Worm (Caenorhabditis elegans) whole organism, L1 larva: Measurements from ENCODE around the gene hlh-25.

ENCODE experiments used
- C04F5.9 ChIP-seq: sonication (generic microtip); optimal IDR thresholded peaks from 2 replicates; lab custom pipeline; 2016; ENCODE audit warnings: missing genetic modification characterization, missing compliant biosample characterization
- C16A3.4 ChIP-seq: fragments of 150-350 bp; optimal IDR thresholded peaks from 2 replicates; lab custom pipeline; 2014; ENCODE audit warnings: missing biosample characterization, missing genetic modification characterization
- C34B4.2 ChIP-seq: sonication (generic microtip); optimal IDR thresholded peaks from 2 replicates; lab custom pipeline; 2017; ENCODE audit warnings: mild to moderate bottlenecking, missing genetic modification characterization, missing compliant biosample characterization
- F16B12.6 ChIP-seq: fragments of 150-350 bp; optimal IDR thresholded peaks from 2 replicates; lab custom pipeline; 2014; ENCODE audit warnings: missing biosample characterization, missing genetic modification characterization
- Y116A8C.19 ChIP-seq: sonication (generic microtip); optimal IDR thresholded peaks from 2 replicates; lab custom pipeline; 2016; ENCODE audit warnings: missing compliant biosample characterization, missing genetic modification characterization, borderline replicate concordance
- blmp-1 ChIP-seq: fragments of 150-350 bp; optimal IDR thresholded peaks from 2 replicates; lab custom pipeline; 2014; ENCODE audit warnings: missing biosample characterization, missing genetic modification characterization
- ceh-8 ChIP-seq: fragments of 200-800 bp; sonication (Bioruptor generic); optimal IDR thresholded peaks from 2 replicates; lab custom pipeline; 2018; ENCODE audit warnings: mild to moderate bottlenecking, missing genetic modification characterization, moderate library complexity, missing compliant biosample characterization
- ceh-88 ChIP-seq: fragments of 200-800 bp; sonication (Bioruptor generic); IDR thresholded peaks from 2 replicates; pipeline ENCODE4 v1.3.6; 2022; ENCODE audit warnings: missing genetic modification characterization, missing compliant biosample characterization
- ceh-90 ChIP-seq: sonication (generic microtip); optimal IDR thresholded peaks from 2 replicates; lab custom pipeline; 2016; ENCODE audit warnings: missing genetic modification characterization, missing compliant biosample characterization
- ces-1 ChIP-seq: fragments of 150-350 bp; optimal IDR thresholded peaks from 2 replicates; lab custom pipeline; 2014; ENCODE audit warnings: missing biosample characterization, missing genetic modification reagents, missing genetic modification characterization
- dsc-1 ChIP-seq: sonication (generic microtip); optimal IDR thresholded peaks from 2 replicates; lab custom pipeline; 2016; ENCODE audit warnings: mild to moderate bottlenecking, missing genetic modification characterization, missing compliant biosample characterization
- efl-3 ChIP-seq: fragments of 200-800 bp; sonication (Bioruptor generic); optimal IDR thresholded peaks from 2 replicates; lab custom pipeline; 2018; ENCODE audit warnings: mild to moderate bottlenecking, missing genetic modification characterization, missing compliant biosample characterization
- elt-2 ChIP-seq: sonication (generic microtip); optimal IDR thresholded peaks from 2 replicates; lab custom pipeline; 2016; ENCODE audit warnings: missing genetic modification characterization, mild to moderate bottlenecking, inconsistent platforms, missing compliant biosample characterization, missing genetic modification reagents
- elt-3 ChIP-seq, 6 experiments: fragments of 150-350 bp in 1 of 6; sonication (generic microtip); optimal IDR thresholded peaks; 2 replicates each; lab custom pipeline; 2017 to 2018; ENCODE audit warnings: missing biosample characterization in 6 of 6, missing genetic modification characterization in 6 of 6, inconsistent platforms in 1 of 6
- fkh-10 ChIP-seq: sonication (generic microtip); optimal IDR thresholded peaks from 2 replicates; lab custom pipeline; 2017; ENCODE audit warnings: missing biosample characterization, missing genetic modification reagents, missing genetic modification characterization
- grh-1 ChIP-seq: fragments of 200-800 bp; sonication (Bioruptor generic); IDR thresholded peaks from 2 replicates; pipeline ENCODE4 v1.3.6; 2022; ENCODE audit warnings: missing genetic modification reagents, missing genetic modification characterization, missing compliant biosample characterization
- hlh-4 ChIP-seq: sonication (generic microtip); optimal IDR thresholded peaks from 2 replicates; lab custom pipeline; 2016; ENCODE audit warnings: mild to moderate bottlenecking, missing genetic modification characterization, missing compliant biosample characterization
- irx-1 ChIP-seq: sonication (generic microtip); optimal IDR thresholded peaks from 2 replicates; lab custom pipeline; 2016; ENCODE audit warnings: missing genetic modification characterization, missing compliant biosample characterization
- jun-1 ChIP-seq: fragments of 150-350 bp; optimal IDR thresholded peaks from 2 replicates; lab custom pipeline; 2014; ENCODE audit warnings: missing biosample characterization, missing genetic modification reagents, missing genetic modification characterization
- lin-14 ChIP-seq: fragments of 200-800 bp; sonication (Bioruptor generic); optimal IDR thresholded peaks from 2 replicates; lab custom pipeline; 2018; ENCODE audit warnings: mild to moderate bottlenecking, missing genetic modification characterization, moderate library complexity, missing compliant biosample characterization
- lin-15B ChIP-seq: fragments of 150-350 bp; sonication (generic microtip); optimal IDR thresholded peaks from 3 replicates; lab custom pipeline; 2014; ENCODE audit warnings: missing biosample characterization, missing genetic modification characterization
- lin-35 ChIP-seq, 2 experiments: fragments of 150-350 bp; optimal IDR thresholded peaks; 2 replicates each; lab custom pipeline; 2014; ENCODE audit warnings: missing biosample characterization in 2 of 2, missing genetic modification characterization in 2 of 2, missing genetic modification reagents in 2 of 2
- lin-39 ChIP-seq: fragments of 150-350 bp; optimal IDR thresholded peaks from 2 replicates; lab custom pipeline; 2014; ENCODE audit warnings: missing biosample characterization, missing genetic modification reagents, missing genetic modification characterization
- mab-9 ChIP-seq: fragments of 200-800 bp; sonication (Bioruptor generic); IDR thresholded peaks from 2 replicates; pipeline ENCODE4 v1.3.6; 2022; ENCODE audit warnings: missing genetic modification reagents, missing genetic modification characterization, missing compliant biosample characterization
- mef-2 ChIP-seq: fragments of 150-350 bp; optimal IDR thresholded peaks from 2 replicates; lab custom pipeline; 2014; ENCODE audit warnings: missing biosample characterization, missing genetic modification characterization
- nhr-20 ChIP-seq: sonication (generic microtip); optimal IDR thresholded peaks from 2 replicates; lab custom pipeline; 2016; ENCODE audit warnings: mild to moderate bottlenecking, missing genetic modification characterization, missing compliant biosample characterization
- nhr-71 ChIP-seq: sonication (generic microtip); optimal IDR thresholded peaks from 2 replicates; lab custom pipeline; 2016; ENCODE audit warnings: mild to moderate bottlenecking, missing genetic modification characterization, moderate library complexity, missing compliant biosample characterization
- nhr-76 ChIP-seq: sonication (generic microtip); optimal IDR thresholded peaks from 2 replicates; lab custom pipeline; 2017; ENCODE audit warnings: missing biosample characterization, missing genetic modification characterization
- nhr-84 ChIP-seq: sonication (generic microtip); optimal IDR thresholded peaks from 2 replicates; lab custom pipeline; 2017; ENCODE audit warnings: missing biosample characterization, missing genetic modification characterization
- nhr-85 ChIP-seq: sonication (generic microtip); peaks from one replicate; lab custom pipeline; 2016; ENCODE audit warnings: missing genetic modification characterization, inconsistent platforms, missing compliant biosample characterization
- nhr-90 ChIP-seq: sonication (generic microtip); optimal IDR thresholded peaks from 2 replicates; lab custom pipeline; 2016; ENCODE audit warnings: mild to moderate bottlenecking, missing genetic modification characterization, missing compliant biosample characterization; ENCODE audit not compliant: poor library complexity
- pax-3 ChIP-seq: fragments of 200-800 bp; sonication (Bioruptor generic); optimal IDR thresholded peaks from 2 replicates; lab custom pipeline; 2018; ENCODE audit warnings: mild to moderate bottlenecking, missing genetic modification characterization, moderate library complexity, missing compliant biosample characterization
- pqm-1 ChIP-seq: sonication (generic microtip); optimal IDR thresholded peaks from 3 replicates; lab custom pipeline; 2017; ENCODE audit warnings: missing biosample characterization, missing genetic modification characterization
- snu-23 ChIP-seq: sonication (generic microtip); optimal IDR thresholded peaks from 2 replicates; lab custom pipeline; 2016; ENCODE audit warnings: missing genetic modification characterization, missing compliant biosample characterization
- tlp-1 ChIP-seq: fragments of 150-350 bp; optimal IDR thresholded peaks from 2 replicates; lab custom pipeline; 2014; ENCODE audit warnings: missing biosample characterization, missing genetic modification characterization
- unc-130 ChIP-seq: fragments of 150-350 bp; optimal IDR thresholded peaks from 2 replicates; lab custom pipeline; 2017; ENCODE audit warnings: missing biosample characterization, missing genetic modification characterization, inconsistent platforms
- unc-62 ChIP-seq: fragments of 150-350 bp; optimal IDR thresholded peaks from 2 replicates; lab custom pipeline; 2014; ENCODE audit warnings: missing biosample characterization, missing genetic modification reagents, missing genetic modification characterization
- unc-98 ChIP-seq: fragments of 200-800 bp; sonication (Bioruptor generic); IDR thresholded peaks from 2 replicates; pipeline ENCODE4 v1.3.6; 2022; ENCODE audit warnings: missing genetic modification characterization, missing compliant biosample characterization
- ztf-4 ChIP-seq: fragments of 150-350 bp; optimal IDR thresholded peaks from 2 replicates; lab custom pipeline; 2014; ENCODE audit warnings: missing biosample characterization, missing genetic modification characterization

Gene hlh-25

ce11 chrII:5547442-5547894, 12.4 kb downstream of the hlh-25 start, which contains the start of gene acdh-2:
Gene acdh-2, minus strand, starts transcription at chrII:5547492.
- TF ChIP-seq C04F5.9 (tag; lab: Kevin White, UChicago) = no peak
- TF ChIP-seq snu-23 (GFP tag; lab: Kevin White, UChicago) = peak; percentile 22
- no peak for TF ChIP-seq elt-3 (tag; optimal IDR thresholded peaks at IDR 0.05; lab: Kevin White, UChicago)
- TF ChIP-seq Y116A8C.19 (tag; lab: Kevin White, UChicago) = no peak
- TF ChIP-seq unc-98 (GFP tag; lab: Robert Waterston, UW) = no peak
- no peak for TF ChIP-seq mef-2
- no peak for TF ChIP-seq ceh-88 (GFP tag; lab: Robert Waterston, UW)
- TF ChIP-seq ces-1 = no peak
- TF ChIP-seq C16A3.4 (tag; lab: Kevin White, UChicago) = no peak
- no peak for TF ChIP-seq hlh-4 (tag; lab: Kevin White, UChicago)
- peak; percentile 51 for TF ChIP-seq nhr-71 (tag; lab: Kevin White, UChicago)
- TF ChIP-seq blmp-1 (tag; lab: Kevin White, UChicago) = no peak
- TF ChIP-seq lin-39 (tag; lab: Kevin White, UChicago) = no peak
- TF ChIP-seq pqm-1 (tag; lab: Kevin White, UChicago) = no peak
- TF ChIP-seq C34B4.2 (tag; lab: Kevin White, UChicago) = no peak
- TF ChIP-seq, all 84 proteins: peak for 2

- TF ChIP-seq ceh-90 (no peak), mab-9 (no peak), nhr-84 (no peak), C16A3.4 (tag; lab: Kevin White, UChicago) (no peak), Y116A8C.19 (tag; lab: Kevin White, UChicago) (no peak), efl-3 (GFP tag; lab: Kevin White, UChicago) (no peak), lin-39 (tag; lab: Kevin White, UChicago) (no peak)
These were observed 14.7 kb downstream of the hlh-25 start, which contains the start of gene C17C3.6 for ce11 chrII:5549746-5550145. Gene C17C3.6, plus strand, starts transcription at chrII:5550046.

ce11 chrII:5551517-5551916, 16.5 kb downstream of the hlh-25 start, which contains the start of gene C17C3.5:
Gene C17C3.5, plus strand, starts transcription at chrII:5551817.
- TF ChIP-seq ces-1 (no peak), ztf-4 (tag; lab: Kevin White, UChicago) (no peak), dsc-1 (no peak), jun-1 (tag; lab: Kevin White, UChicago) (no peak), ceh-8 (GFP tag; lab: Kevin White, UChicago) (no peak), fkh-10 (no peak), lin-35 (GFP tag; optimal IDR thresholded peaks at IDR 0.05; lab: Kevin White, UChicago) (no peak), F16B12.6 (tag; lab: Kevin White, UChicago) (no peak), snu-23 (GFP tag; lab: Kevin White, UChicago) (no peak), lin-15B (tag; lab: Kevin White, UChicago) (no peak), tlp-1 (no peak), irx-1 (no peak)

DNA sequence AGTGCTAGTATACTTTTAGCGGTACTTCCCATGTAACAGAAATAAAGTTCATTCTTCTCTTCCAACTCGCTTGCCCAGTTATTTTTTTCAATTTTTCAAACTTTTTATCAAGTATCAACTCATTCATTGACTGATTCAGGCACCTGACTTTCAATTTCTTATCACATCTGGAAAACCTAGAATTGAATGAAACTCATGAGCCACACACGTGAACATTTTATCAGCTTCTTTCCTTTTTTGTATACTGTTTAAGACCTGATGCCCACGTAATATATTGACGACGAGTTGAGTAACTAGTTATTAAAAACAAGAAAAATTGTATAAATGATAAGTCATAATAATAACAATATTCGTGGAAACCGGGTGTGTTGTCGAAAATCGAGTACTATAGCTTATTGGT, 18.5 kb downstream of the hlh-25 start:
- peak; percentile 31 for TF ChIP-seq pqm-1 (tag; lab: Kevin White, UChicago)
- no peak for TF ChIP-seq nhr-85
- TF ChIP-seq unc-62 (GFP tag; lab: Kevin White, UChicago) = no peak
- no peak for TF ChIP-seq grh-1 (GFP tag; lab: Robert Waterston, UW)
- TF ChIP-seq lin-35 (GFP tag; optimal IDR thresholded peaks at IDR 0.05; lab: Kevin White, UChicago) = peak in 1 of 2 experiments; percentile 30
- no peak for TF ChIP-seq lin-14 (GFP tag; lab: Kevin White, UChicago)
- TF ChIP-seq nhr-90 = peak; percentile 10
- peak; percentile 4 for TF ChIP-seq nhr-20
- no peak for TF ChIP-seq unc-130 (tag; lab: Kevin White, UChicago)
- TF ChIP-seq nhr-71 (tag; lab: Kevin White, UChicago) = peak; percentile 18
- no peak for TF ChIP-seq ces-1
- no peak for TF ChIP-seq nhr-76
- TF ChIP-seq elt-2 (tag; lab: Kevin White, UChicago) = peak; percentile 98
- TF ChIP-seq pax-3 = no peak
